Fruit fly (Drosophila melanogaster) whole organism, embryonic: ENCODE measurements around the gene CG5255.

Source experiments
- Bgb ChIP-seq: fragments of 200-800 bp; sonication (Bioruptor generic); IDR thresholded peaks from 2 replicates; pipeline ENCODE4 v1.3.6; 2022; ENCODE audit warnings: missing biosample characterization, missing genetic modification characterization; ENCODE audit not compliant: partially characterized antibody
- Blimp-1 ChIP-seq: fragments of 200-800 bp; sonication (Bioruptor generic); optimal IDR thresholded peaks from 3 replicates; lab custom pipeline; 2018; ENCODE audit warnings: missing biosample characterization, missing genetic modification characterization, mild to moderate bottlenecking, moderate library complexity, missing genetic modification reagents
- CG10267 ChIP-seq: fragments of 200-800 bp; sonication (Bioruptor generic); optimal IDR thresholded peaks from 2 replicates; lab custom pipeline; 2018; ENCODE audit warnings: missing biosample characterization, mild to moderate bottlenecking, missing genetic modification characterization, moderate library complexity
- CG10274 ChIP-seq: fragments of 200-800 bp; sonication (Bioruptor generic); optimal IDR thresholded peaks from 3 replicates; lab custom pipeline; 2017; ENCODE audit warnings: missing biosample characterization, mild to moderate bottlenecking, missing genetic modification characterization
- CG10462 ChIP-seq: fragments of 200-800 bp; sonication (Bioruptor generic); optimal IDR thresholded peaks from 2 replicates; lab custom pipeline; 2016; ENCODE audit warnings: missing biosample characterization, missing genetic modification characterization
- CG10543 ChIP-seq: fragments of 200-800 bp; sonication (Bioruptor generic); optimal IDR thresholded peaks from 3 replicates; lab custom pipeline; 2017; ENCODE audit warnings: missing biosample characterization, mild to moderate bottlenecking, missing genetic modification characterization, moderate library complexity
- CG10979 ChIP-seq: fragments of 200-800 bp; sonication (Bioruptor generic); optimal IDR thresholded peaks from 2 replicates; lab custom pipeline; 2018; ENCODE audit warnings: missing biosample characterization, mild to moderate bottlenecking, missing genetic modification characterization, moderate library complexity
- CG11398 ChIP-seq: fragments of 200-800 bp; sonication (Bioruptor generic); optimal IDR thresholded peaks from 2 replicates; lab custom pipeline; 2016; ENCODE audit warnings: missing biosample characterization, missing genetic modification characterization
- CG11695 ChIP-seq: fragments of 200-800 bp; sonication (Bioruptor generic); IDR thresholded peaks from 3 replicates; pipeline ENCODE4 v1.3.6; 2022; ENCODE audit warnings: missing biosample characterization, missing genetic modification characterization
- CG13894 ChIP-seq: fragments of 200-800 bp; sonication (Bioruptor generic); optimal IDR thresholded peaks from 3 replicates; lab custom pipeline; 2018; ENCODE audit warnings: missing biosample characterization, mild to moderate bottlenecking, missing genetic modification characterization, moderate library complexity
- CG15073 ChIP-seq: fragments of 200-800 bp; sonication (Bioruptor generic); optimal IDR thresholded peaks from 2 replicates; lab custom pipeline; 2016; ENCODE audit warnings: missing biosample characterization, missing genetic modification characterization
- CG1647 ChIP-seq: fragments of 200-800 bp; sonication (Bioruptor generic); optimal IDR thresholded peaks from 3 replicates; lab custom pipeline; 2016; ENCODE audit warnings: missing biosample characterization, missing genetic modification characterization
- CG16815 ChIP-seq: fragments of 200-800 bp; sonication (Bioruptor generic); optimal IDR thresholded peaks from 3 replicates; lab custom pipeline; 2017; ENCODE audit warnings: missing biosample characterization, mild to moderate bottlenecking, missing genetic modification characterization
- CG16863 ChIP-seq: fragments of 200-800 bp; sonication (Bioruptor generic); optimal IDR thresholded peaks from 3 replicates; lab custom pipeline; 2016; ENCODE audit warnings: missing biosample characterization, missing genetic modification characterization
- CG17802 ChIP-seq: fragments of 200-800 bp; sonication (Bioruptor generic); optimal IDR thresholded peaks from 2 replicates; lab custom pipeline; 2018; ENCODE audit warnings: missing biosample characterization, mild to moderate bottlenecking, missing genetic modification characterization, moderate library complexity
- CG18599 ChIP-seq: fragments of 200-800 bp; sonication (Bioruptor generic); optimal IDR thresholded peaks from 3 replicates; lab custom pipeline; 2017; ENCODE audit warnings: missing biosample characterization, missing genetic modification characterization, mild to moderate bottlenecking, moderate library complexity, missing genetic modification reagents
- CG2120 ChIP-seq: fragments of 200-800 bp; sonication (Bioruptor generic); optimal IDR thresholded peaks from 3 replicates; lab custom pipeline; 2016; ENCODE audit warnings: missing biosample characterization, missing genetic modification characterization
- CG31365 ChIP-seq: fragments of 200-800 bp; sonication (Bioruptor generic); optimal IDR thresholded peaks from 2 replicates; lab custom pipeline; 2018; ENCODE audit warnings: missing biosample characterization, mild to moderate bottlenecking, missing genetic modification characterization
- CG31388 ChIP-seq: fragments of 200-800 bp; sonication (Bioruptor generic); optimal IDR thresholded peaks from 2 replicates; lab custom pipeline; 2016; ENCODE audit warnings: missing biosample characterization, missing genetic modification characterization
- CG34224 ChIP-seq: fragments of 200-800 bp; sonication (Bioruptor generic); IDR thresholded peaks from 3 replicates; pipeline ENCODE4 v1.3.6; 2022; ENCODE audit warnings: missing biosample characterization, missing genetic modification characterization; ENCODE audit not compliant: partially characterized antibody
- CG34376 ChIP-seq: fragments of 200-800 bp; sonication (Bioruptor generic); optimal IDR thresholded peaks from 2 replicates; lab custom pipeline; 2018; ENCODE audit warnings: missing biosample characterization, mild to moderate bottlenecking, missing genetic modification characterization
- CG34422 ChIP-seq: fragments of 200-800 bp; sonication (Bioruptor generic); IDR thresholded peaks from 3 replicates; pipeline ENCODE4 v1.3.6; 2022; ENCODE audit warnings: missing biosample characterization, missing genetic modification characterization
- CG3838 ChIP-seq: fragments of 200-800 bp; sonication (Bioruptor generic); optimal IDR thresholded peaks from 3 replicates; lab custom pipeline; 2016; ENCODE audit warnings: missing biosample characterization, missing genetic modification characterization
- CG3995 ChIP-seq: fragments of 200-800 bp; sonication (Bioruptor generic); optimal IDR thresholded peaks from 3 replicates; lab custom pipeline; 2016; ENCODE audit warnings: missing biosample characterization, missing genetic modification characterization
- CG4328 ChIP-seq: fragments of 200-800 bp; sonication (Bioruptor generic); optimal IDR thresholded peaks from 3 replicates; lab custom pipeline; 2017; ENCODE audit warnings: missing biosample characterization, missing genetic modification reagents, missing genetic modification characterization
- CG6765 ChIP-seq: fragments of 200-800 bp; sonication (Bioruptor generic); optimal IDR thresholded peaks from 3 replicates; lab custom pipeline; 2017; ENCODE audit warnings: missing biosample characterization, mild to moderate bottlenecking, missing genetic modification characterization
- CG7987 ChIP-seq: fragments of 200-800 bp; sonication (Bioruptor generic); optimal IDR thresholded peaks from 2 replicates; lab custom pipeline; 2018; ENCODE audit warnings: missing biosample characterization, mild to moderate bottlenecking, missing genetic modification characterization, moderate library complexity
- CG8924 ChIP-seq: fragments of 200-800 bp; optimal IDR thresholded peaks from 3 replicates; lab custom pipeline; 2019; ENCODE audit warnings: missing biosample characterization, mild to moderate bottlenecking, missing genetic modification characterization, moderate library complexity
- CG9215 ChIP-seq: fragments of 200-800 bp; sonication (Bioruptor generic); IDR thresholded peaks from 2 replicates; pipeline ENCODE4 v1.3.6; 2022; ENCODE audit warnings: missing biosample characterization, missing genetic modification characterization
- CG9609 ChIP-seq: fragments of 200-800 bp; sonication (Bioruptor generic); optimal IDR thresholded peaks from 3 replicates; lab custom pipeline; 2016; ENCODE audit warnings: missing biosample characterization, missing genetic modification characterization
- D ChIP-seq, 2 experiments: fragments of 200-800 bp in 1 of 2; fragments of >200 bp in 1 of 2; sonication (Bioruptor generic) in 1 of 2; optimal IDR thresholded peaks; 2 replicates in 1 of 2; 3 replicates in 1 of 2; lab custom pipeline; 2017; ENCODE audit warnings: mild to moderate bottlenecking in 1 of 2, missing biosample characterization in 1 of 2, missing genetic modification characterization in 1 of 2, missing genetic modification reagents in 1 of 2
- Hsf ChIP-seq: fragments of 200-800 bp; sonication (Bioruptor generic); optimal IDR thresholded peaks from 3 replicates; lab custom pipeline; 2016; ENCODE audit warnings: missing biosample characterization, missing genetic modification characterization
- Lim3 ChIP-seq: fragments of 200-800 bp; sonication (Bioruptor generic); IDR thresholded peaks from 2 replicates; pipeline ENCODE4 v1.3.6; 2022; ENCODE audit warnings: missing biosample characterization, missing genetic modification characterization
- MTF-1 ChIP-seq: fragments of 200-800 bp; sonication (Bioruptor generic); optimal IDR thresholded peaks from 2 replicates; lab custom pipeline; 2018; ENCODE audit warnings: missing biosample characterization, mild to moderate bottlenecking, missing genetic modification characterization, borderline replicate concordance
- NK7.1 ChIP-seq: fragments of 200-800 bp; sonication (Bioruptor generic); optimal IDR thresholded peaks from 3 replicates; lab custom pipeline; 2016; ENCODE audit warnings: missing biosample characterization, missing genetic modification characterization
- NfI ChIP-seq: fragments of 200-800 bp; sonication (Bioruptor generic); optimal IDR thresholded peaks from 3 replicates; lab custom pipeline; 2018; ENCODE audit warnings: missing biosample characterization, mild to moderate bottlenecking, missing genetic modification characterization, moderate library complexity
- Optix ChIP-seq: fragments of 200-800 bp; sonication (Bioruptor generic); IDR thresholded peaks from 3 replicates; pipeline ENCODE4 v1.3.6; 2022; ENCODE audit warnings: missing biosample characterization, missing genetic modification characterization
- bowl ChIP-seq: fragments of 200-800 bp; sonication (Bioruptor generic); IDR thresholded peaks from 2 replicates; pipeline ENCODE4 v1.3.6; 2022; ENCODE audit warnings: missing biosample characterization, missing genetic modification characterization
- chm ChIP-seq: fragments of 200-800 bp; sonication (Bioruptor generic); IDR thresholded peaks from 2 replicates; pipeline ENCODE4 v1.3.6; 2022; ENCODE audit warnings: missing biosample characterization, missing genetic modification characterization
- chn ChIP-seq: fragments of 200-800 bp; sonication (Bioruptor generic); optimal IDR thresholded peaks from 2 replicates; lab custom pipeline; 2016; ENCODE audit warnings: missing biosample characterization, missing genetic modification characterization
- crol ChIP-seq: fragments of 200-800 bp; sonication (Bioruptor generic); IDR thresholded peaks from 2 replicates; pipeline ENCODE4 v1.3.6; 2022; ENCODE audit warnings: missing biosample characterization, missing genetic modification characterization
- danr ChIP-seq: fragments of 200-800 bp; sonication (Bioruptor generic); IDR thresholded peaks from 2 replicates; pipeline ENCODE4 v1.3.6; 2022; ENCODE audit warnings: missing biosample characterization, missing genetic modification characterization
- dmrt11E ChIP-seq: fragments of 200-800 bp; sonication (Bioruptor generic); optimal IDR thresholded peaks from 3 replicates; lab custom pipeline; 2018; ENCODE audit warnings: missing biosample characterization, mild to moderate bottlenecking, missing genetic modification characterization, moderate library complexity
- emc ChIP-seq: fragments of 200-800 bp; sonication (Bioruptor generic); optimal IDR thresholded peaks from 2 replicates; lab custom pipeline; 2016; ENCODE audit warnings: missing biosample characterization, missing genetic modification characterization
- fru ChIP-seq: fragments of >200 bp; optimal IDR thresholded peaks from 2 replicates; lab custom pipeline; 2017
- grn ChIP-seq: fragments of 200-800 bp; sonication (Bioruptor generic); optimal IDR thresholded peaks from 3 replicates; lab custom pipeline; 2017; ENCODE audit warnings: missing biosample characterization, missing genetic modification characterization
- maf-S ChIP-seq: fragments of 200-800 bp; sonication (Bioruptor generic); optimal IDR thresholded peaks from 2 replicates; lab custom pipeline; 2016; ENCODE audit warnings: missing biosample characterization, missing genetic modification characterization
- schlank ChIP-seq: fragments of 200-800 bp; sonication (Bioruptor generic); optimal IDR thresholded peaks from 2 replicates; lab custom pipeline; 2018; ENCODE audit warnings: missing biosample characterization, mild to moderate bottlenecking, missing genetic modification characterization
- trem ChIP-seq: fragments of 200-800 bp; optimal IDR thresholded peaks from 3 replicates; lab custom pipeline; 2019; ENCODE audit warnings: missing biosample characterization, mild to moderate bottlenecking, missing genetic modification characterization, moderate library complexity
- tx ChIP-seq: fragments of 200-800 bp; sonication (Bioruptor generic); optimal IDR thresholded peaks from 2 replicates; lab custom pipeline; 2016; ENCODE audit warnings: missing biosample characterization, missing genetic modification characterization

Gene CG5255

dm6 chr3R:17149080-17149746 lies 11.5 kb downstream of the CG5255 start, which contains the start of the genes m-cup and Det (continued):
- TF ChIP-seq dmrt11E (no peak), D (optimal IDR thresholded peaks at IDR 0.05; lab: Kevin White, UChicago) (no peak), D (GFP tag; optimal IDR thresholded peaks at IDR 0.05; lab: Kevin White, UChicago) (no peak), CG1647 (no peak), CG10462 (no peak), CG11695 (no peak), CG31388 (GFP tag; lab: Kevin White, UChicago) (no peak), CG13894 (tag; lab: Kevin White, UChicago) (no peak), CG34224 (GFP tag; lab: Robert Waterston, UW) (peak; percentile 39; the same call in 2 of the 3 replicates), maf-S (GFP tag; lab: Kevin White, UChicago) (no peak), Blimp-1 (GFP tag; lab: Kevin White, UChicago) (no peak), emc (no peak), CG2120 (GFP tag; lab: Kevin White, UChicago) (peak; percentile 17), schlank (tag; lab: Kevin White, UChicago) (no peak), CG7987 (peak; percentile 15), bowl (no peak), crol (GFP tag; lab: Robert Waterston, UW) (no peak), grn (no peak), chm (no peak), NK7.1 (GFP tag; lab: Kevin White, UChicago) (no peak), Bgb (GFP tag; lab: Robert Waterston, UW) (peak; percentile 64), Lim3 (GFP tag; lab: Robert Waterston, UW) (no peak), CG6765 (GFP tag; lab: Kevin White, UChicago) (no peak), NfI (GFP tag; lab: Kevin White, UChicago) (no peak), CG8924 (tag; lab: Kevin White, UChicago) (peak; percentile 9), trem (tag; lab: Kevin White, UChicago) (peak; percentile 71), Hsf (no peak), CG16815 (GFP tag; lab: Kevin White, UChicago) (no peak), CG15073 (GFP tag; lab: Kevin White, UChicago) (no peak), CG31365 (tag; lab: Kevin White, UChicago) (no peak), CG9609 (GFP tag; lab: Kevin White, UChicago) (no peak), CG10979 (no peak), CG10543 (GFP tag; lab: Kevin White, UChicago) (peak; percentile 24), CG3838 (no peak), CG18599 (peak; percentile 18), CG4328 (GFP tag; lab: Kevin White, UChicago) (peak; percentile 3), CG9215 (GFP tag; lab: Robert Waterston, UW) (no peak), CG16863 (GFP tag; lab: Kevin White, UChicago) (no peak), CG10267 (tag; lab: Kevin White, UChicago) (peak; percentile 51), CG34376 (GFP tag; lab: Kevin White, UChicago) (no peak), MTF-1 (GFP tag; lab: Kevin White, UChicago) (no peak), CG17802 (tag; lab: Kevin White, UChicago) (no peak), danr (GFP tag; lab: Robert Waterston, UW) (no peak), CG10274 (no peak), CG34422 (GFP tag; lab: Robert Waterston, UW) (peak; percentile 51; the same call in 1 of the 3 replicates), CG11398 (GFP tag; lab: Kevin White, UChicago) (no peak), fru (no peak), chn (GFP tag; lab: Kevin White, UChicago) (no peak), Optix (GFP tag; lab: Robert Waterston, UW) (no peak), CG3995 (peak; percentile 49), tx (GFP tag; lab: Kevin White, UChicago) (no peak)
